Worm (Caenorhabditis elegans) whole organism, L4/young adult: ENCODE measurements around the gene vig-1.

Experiments
- W03F9.2 ChIP-seq: fragments of 150-350 bp; optimal IDR thresholded peaks from 2 replicates; lab custom pipeline; 2014; ENCODE audit warnings: missing biosample characterization, missing genetic modification characterization
- dao-5 ChIP-seq: sonication (generic microtip); optimal IDR thresholded peaks from 2 replicates; lab custom pipeline; 2016; ENCODE audit warnings: missing genotype, missing genetic modification characterization, moderate library complexity, missing compliant biosample characterization
- him-1 ChIP-seq: sonication (generic microtip); optimal IDR thresholded peaks from 2 replicates; lab custom pipeline; 2016; ENCODE audit warnings: missing genotype, missing genetic modification reagents, missing genetic modification characterization, missing compliant biosample characterization

ce11 chrII:1323190-1323651 is 2.4 kb downstream of the vig-1 start:
- peak; percentile 72 for TF ChIP-seq him-1 (tag; lab: Kevin White, UChicago)
- no peak for TF ChIP-seq dao-5
- TF ChIP-seq W03F9.2 (tag; lab: Kevin White, UChicago): no peak
